Fruit fly (Drosophila melanogaster): Measurements from ENCODE around the gene CG45307.

The CG45307 gene

DNA sequence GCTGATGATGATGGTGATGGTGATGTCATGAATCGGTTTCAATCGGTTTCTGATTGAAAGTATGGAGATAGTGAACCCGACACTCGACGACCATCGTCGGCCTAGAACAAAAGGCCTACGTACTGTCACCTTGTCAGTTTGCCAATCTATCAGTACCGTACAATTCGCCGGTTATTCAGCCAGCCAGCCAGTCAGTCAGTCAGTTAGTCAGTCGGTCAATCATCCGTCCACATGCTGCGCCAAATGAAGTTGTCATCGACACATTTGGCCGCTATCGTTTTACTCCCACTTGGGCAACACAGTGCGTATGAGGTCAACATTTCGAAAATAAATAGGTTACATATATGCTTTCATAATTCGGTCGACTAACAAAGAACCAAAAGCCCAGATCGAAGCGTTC, 30.9 kb downstream of the CG45307 start:
- TF ChIP-seq CG34406 (GFP tag; optimal IDR thresholded peaks at IDR 0.05) (no peak), vri (GFP tag; optimal IDR thresholded peaks at IDR 0.05) (peak; percentile 19)

DNA sequence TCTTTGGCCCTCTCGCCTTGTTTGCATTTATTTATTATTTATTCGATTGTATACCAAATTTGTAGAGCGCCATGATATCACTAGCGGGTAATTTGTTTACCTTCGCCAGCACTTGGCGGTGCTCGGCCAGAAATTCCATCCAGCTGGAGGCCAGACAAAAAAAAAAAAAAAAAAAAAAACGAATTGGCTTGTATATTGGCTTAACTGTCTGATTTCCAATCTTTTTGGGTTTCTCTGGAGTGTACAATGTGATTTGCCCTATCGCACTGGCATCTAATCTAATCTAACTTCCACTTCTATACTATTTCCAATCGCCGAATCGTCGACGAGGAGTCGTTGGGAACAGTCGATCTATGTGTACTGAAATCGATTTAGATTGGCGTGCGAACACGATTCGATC, 32.2 kb downstream of the CG45307 start:
- TF ChIP-seq CG31627 (GFP tag; optimal IDR thresholded peaks at IDR 0.05) = no peak
- TF ChIP-seq fkh (GFP tag; optimal IDR thresholded peaks at IDR 0.05) = peak; percentile 87

DNA sequence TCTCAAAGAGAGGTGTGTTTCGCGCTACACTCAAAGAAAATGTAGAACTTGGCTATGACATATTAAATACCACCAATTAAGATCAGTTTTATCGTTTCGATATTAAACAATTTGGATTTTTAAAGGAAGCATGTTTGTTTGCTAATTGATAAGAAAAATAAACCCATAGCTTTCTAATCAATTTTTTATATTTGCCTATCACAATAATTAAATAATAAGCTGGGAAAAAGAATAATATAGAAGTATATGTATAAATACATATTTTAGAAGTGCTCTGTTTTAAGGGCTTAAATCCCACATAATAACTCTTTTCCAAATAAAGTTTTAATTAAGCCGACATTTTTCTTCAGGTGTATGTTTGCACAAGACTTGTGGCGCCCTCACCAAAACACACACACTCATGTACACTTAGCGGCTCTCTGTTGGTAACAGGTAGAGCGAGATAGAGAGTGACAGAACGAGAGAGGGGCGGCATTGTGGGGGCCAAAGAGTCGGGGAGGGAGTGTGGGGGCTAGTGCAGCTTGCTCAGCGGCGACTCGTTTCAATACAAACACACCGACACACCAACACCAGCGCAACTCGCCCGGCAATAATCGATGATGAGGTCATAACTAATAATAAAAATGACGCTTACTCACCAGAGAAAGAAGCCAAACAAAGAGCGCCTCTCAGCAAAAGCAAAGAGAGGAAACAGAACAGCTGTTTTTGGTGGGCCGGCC, 34.1 kb downstream of the CG45307 start:
- TF ChIP-seq pdm3 (GFP tag; optimal IDR thresholded peaks at IDR 0.05) = peak; percentile 91
- peak; percentile 68 for TF ChIP-seq Sox102F (GFP tag; optimal IDR thresholded peaks at IDR 0.05)
- peak; percentile 91 for TF ChIP-seq Ets96B (tag; optimal IDR thresholded peaks at IDR 0.05)
- peak; percentile 89 for TF ChIP-seq Smox (GFP tag; optimal IDR thresholded peaks at IDR 0.05)
- TF ChIP-seq Ets21C (GFP tag; optimal IDR thresholded peaks at IDR 0.05) = peak; percentile 75
- TF ChIP-seq cyc (GFP tag; optimal IDR thresholded peaks at IDR 0.05) = peak; percentile 82
- TF ChIP-seq dsx (GFP tag; optimal IDR thresholded peaks at IDR 0.05; ENCODE audit: poor library complexity, severe bottlenecking) = peak; percentile 85
- TF ChIP-seq CG3032 (tag; optimal IDR thresholded peaks at IDR 0.05) = peak; percentile 90
- TF ChIP-seq Hr38 (GFP tag; optimal IDR thresholded peaks at IDR 0.05) = no peak
- peak; percentile 92 for TF ChIP-seq CG8119 (GFP tag; IDR thresholded peaks at IDR 0.05)
- peak; percentile 87 for TF ChIP-seq spab (GFP tag; optimal IDR thresholded peaks at IDR 0.05)
- TF ChIP-seq Hr4 (GFP tag; optimal IDR thresholded peaks at IDR 0.05) = peak; percentile 93
- peak; percentile 75 for TF ChIP-seq Sox14 (GFP tag; optimal IDR thresholded peaks at IDR 0.05)
- TF ChIP-seq CG7368 (GFP tag; optimal IDR thresholded peaks at IDR 0.05) = peak; percentile 79
- peak; percentile 85 for TF ChIP-seq Eip75B (GFP tag; optimal IDR thresholded peaks at IDR 0.05)
- peak; percentile 93 for TF ChIP-seq fd59A (GFP tag; optimal IDR thresholded peaks at IDR 0.05)
- TF ChIP-seq CG15336 (GFP tag; IDR thresholded peaks at IDR 0.05) = peak; percentile 89
- peak; percentile 69 for TF ChIP-seq Gug (GFP tag; IDR thresholded peaks at IDR 0.05)
- peak; percentile 92 for TF ChIP-seq CG34406 (GFP tag; optimal IDR thresholded peaks at IDR 0.05)
- TF ChIP-seq CG6792 (GFP tag; optimal IDR thresholded peaks at IDR 0.05) = peak; percentile 89
- peak; percentile 80 for TF ChIP-seq Hr39 (GFP tag; optimal IDR thresholded peaks at IDR 0.05)
- peak; percentile 97 for TF ChIP-seq CG32006 (GFP tag; optimal IDR thresholded peaks at IDR 0.05)
- peak; percentile 78 for TF ChIP-seq eg (GFP tag; IDR thresholded peaks at IDR 0.05)
- peak; percentile 92 for TF ChIP-seq net (GFP tag; optimal IDR thresholded peaks at IDR 0.05)
- TF ChIP-seq ss (GFP tag; optimal IDR thresholded peaks at IDR 0.05) = peak; percentile 86 to 88
- peak; percentile 93 for TF ChIP-seq CG8632 (GFP tag; optimal IDR thresholded peaks at IDR 0.05)
- peak; percentile 94 for TF ChIP-seq OdsH (GFP tag; optimal IDR thresholded peaks at IDR 0.05)
- peak; percentile 65 for TF ChIP-seq CG9139 (GFP tag; optimal IDR thresholded peaks at IDR 0.05)
- peak; percentile 81 for TF ChIP-seq CG11902 (GFP tag; optimal IDR thresholded peaks at IDR 0.05)
- TF ChIP-seq CG6276 (GFP tag; optimal IDR thresholded peaks at IDR 0.05) = peak; percentile 90
- peak; percentile 37 to 97 for TF ChIP-seq salr (GFP tag; optimal IDR thresholded peaks at IDR 0.05)
- TF ChIP-seq fkh (GFP tag; optimal IDR thresholded peaks at IDR 0.05) = peak; percentile 98
- TF ChIP-seq esn (GFP tag; optimal IDR thresholded peaks at IDR 0.05) = peak; percentile 94
- peak; percentile 90 for TF ChIP-seq Met (GFP tag; optimal IDR thresholded peaks at IDR 0.05)
- peak; percentile 83 for TF ChIP-seq CG16779 (tag; optimal IDR thresholded peaks at IDR 0.05)
- peak; percentile 86 for TF ChIP-seq topi (GFP tag; optimal IDR thresholded peaks at IDR 0.05)
- peak; percentile 91 for TF ChIP-seq CG4318 (GFP tag; optimal IDR thresholded peaks at IDR 0.05)
- TF ChIP-seq acj6 (GFP tag; optimal IDR thresholded peaks at IDR 0.05) = peak; percentile 92
- TF ChIP-seq CG10631 (GFP tag; optimal IDR thresholded peaks at IDR 0.05) = peak; percentile 95
- peak; percentile 71 for TF ChIP-seq CG1621 (tag; optimal IDR thresholded peaks at IDR 0.05)
- peak; percentile 44 for TF ChIP-seq fd85E (GFP tag; optimal IDR thresholded peaks at IDR 0.05)
- TF ChIP-seq Eip78C (GFP tag) = peak; percentile 97
- TF ChIP-seq svp (GFP tag) = peak; percentile 83
- TF ChIP-seq Sox15 (GFP tag; optimal IDR thresholded peaks at IDR 0.05) = peak; percentile 81
- TF ChIP-seq dac (GFP tag; optimal IDR thresholded peaks at IDR 0.05) = peak; percentile 82
